Worm (Caenorhabditis elegans) whole organism, late embryonic: ENCODE data around the gene R10E9.4.
A peak's percentile ranks its signal among the peaks of the same experiment; 100 is the strongest.

Source experiments
- C38D4.7 ChIP-seq: fragments of 200-800 bp; sonication (Bioruptor generic); optimal IDR thresholded peaks from 2 replicates; lab custom pipeline; 2018; ENCODE audit warnings: mild to moderate bottlenecking, missing genetic modification characterization, moderate library complexity, missing compliant biosample characterization
- F13H6.1 ChIP-seq: sonication (generic microtip); optimal IDR thresholded peaks from 2 replicates; lab custom pipeline; 2016; ENCODE audit warnings: missing genetic modification characterization, missing compliant biosample characterization
- K02D7.2 ChIP-seq: sonication (generic microtip); optimal IDR thresholded peaks from 2 replicates; lab custom pipeline; 2017; ENCODE audit warnings: mild to moderate bottlenecking, missing genetic modification characterization, missing compliant biosample characterization
- K09A11.1 ChIP-seq: sonication (generic microtip); optimal IDR thresholded peaks from 2 replicates; lab custom pipeline; 2017; ENCODE audit warnings: antibody characterized with exemption, mild to moderate bottlenecking, missing genetic modification characterization, missing compliant biosample characterization; ENCODE audit not compliant: insufficient read depth
- ahr-1 ChIP-seq: sonication (generic microtip); optimal IDR thresholded peaks from 2 replicates; lab custom pipeline; 2016; ENCODE audit warnings: missing genetic modification characterization, missing compliant biosample characterization
- ceh-19 ChIP-seq: fragments of 200-800 bp; sonication (Bioruptor generic); optimal IDR thresholded peaks from 2 replicates; lab custom pipeline; 2018; ENCODE audit warnings: mild to moderate bottlenecking, missing genetic modification characterization, missing compliant biosample characterization
- ceh-22 ChIP-seq: sonication (generic microtip); optimal IDR thresholded peaks from 2 replicates; lab custom pipeline; 2017; ENCODE audit warnings: missing biosample characterization, missing genetic modification characterization
- ceh-24 ChIP-seq: sonication (generic microtip); optimal IDR thresholded peaks from 2 replicates; lab custom pipeline; 2016; ENCODE audit warnings: mild to moderate bottlenecking, missing genetic modification characterization, missing compliant biosample characterization
- ceh-30 ChIP-seq: fragments of 150-350 bp; optimal IDR thresholded peaks from 2 replicates; lab custom pipeline; 2014; ENCODE audit warnings: missing biosample characterization, missing genetic modification characterization
- ceh-31 ChIP-seq: sonication (generic microtip); optimal IDR thresholded peaks from 2 replicates; lab custom pipeline; 2016; ENCODE audit warnings: missing genetic modification characterization, missing compliant biosample characterization
- ceh-48 ChIP-seq: sonication (generic microtip); optimal IDR thresholded peaks from 2 replicates; lab custom pipeline; 2016; ENCODE audit warnings: missing genetic modification characterization, inconsistent platforms, missing compliant biosample characterization
- dmd-4 ChIP-seq: sonication (generic microtip); optimal IDR thresholded peaks from 2 replicates; lab custom pipeline; 2016; ENCODE audit warnings: borderline replicate concordance, missing genetic modification characterization, missing compliant biosample characterization
- elt-2 ChIP-seq: sonication (generic microtip); optimal IDR thresholded peaks from 2 replicates; lab custom pipeline; 2016; ENCODE audit warnings: missing genetic modification reagents, missing genetic modification characterization, missing compliant biosample characterization
- elt-4 ChIP-seq: sonication (generic microtip); optimal IDR thresholded peaks from 2 replicates; lab custom pipeline; 2016; ENCODE audit warnings: missing genetic modification characterization, missing compliant biosample characterization
- ets-4 ChIP-seq: sonication (generic microtip); optimal IDR thresholded peaks from 2 replicates; lab custom pipeline; 2016; ENCODE audit warnings: missing genetic modification characterization, missing compliant biosample characterization
- eyg-1 ChIP-seq: sonication (generic microtip); optimal IDR thresholded peaks from 2 replicates; lab custom pipeline; 2016; ENCODE audit warnings: missing genotype, missing genetic modification characterization, missing compliant biosample characterization
- fax-1 ChIP-seq: sonication (generic microtip); optimal IDR thresholded peaks from 2 replicates; lab custom pipeline; 2016; ENCODE audit warnings: missing genotype, missing genetic modification characterization, missing compliant biosample characterization
- fkh-10 ChIP-seq: fragments of 150-350 bp; optimal IDR thresholded peaks from 2 replicates; lab custom pipeline; 2014; ENCODE audit warnings: missing biosample characterization, missing genetic modification reagents, missing genetic modification characterization
- fkh-6 ChIP-seq: sonication (generic microtip); optimal IDR thresholded peaks from 2 replicates; lab custom pipeline; 2016; ENCODE audit warnings: missing genetic modification characterization, missing compliant biosample characterization
- gmeb-2 ChIP-seq: sonication (generic microtip); optimal IDR thresholded peaks from 2 replicates; lab custom pipeline; 2016; ENCODE audit warnings: missing genetic modification characterization, inconsistent platforms, missing compliant biosample characterization
- hlh-30 ChIP-seq: sonication (generic microtip); optimal IDR thresholded peaks from 2 replicates; lab custom pipeline; 2017; ENCODE audit warnings: antibody characterized with exemption, missing genetic modification characterization, missing compliant biosample characterization; ENCODE audit not compliant: insufficient read depth
- hlh-6 ChIP-seq: sonication (generic microtip); optimal IDR thresholded peaks from 2 replicates; lab custom pipeline; 2016; ENCODE audit warnings: missing genotype, missing genetic modification characterization, missing compliant biosample characterization
- lim-6 ChIP-seq: sonication (generic microtip); optimal IDR thresholded peaks from 2 replicates; lab custom pipeline; 2016; ENCODE audit warnings: missing genetic modification characterization, missing compliant biosample characterization
- mec-3 ChIP-seq: sonication (generic microtip); optimal IDR thresholded peaks from 2 replicates; lab custom pipeline; 2016; ENCODE audit warnings: borderline replicate concordance, missing genetic modification characterization, missing compliant biosample characterization
- nfya-1 ChIP-seq: sonication (generic microtip); optimal IDR thresholded peaks from 2 replicates; lab custom pipeline; 2017; ENCODE audit warnings: missing genetic modification characterization, mild to moderate bottlenecking, missing compliant biosample characterization, antibody characterized with exemption, moderate library complexity
- npax-4 ChIP-seq: sonication (generic microtip); optimal IDR thresholded peaks from 2 replicates; lab custom pipeline; 2016; ENCODE audit warnings: missing genetic modification characterization, missing compliant biosample characterization
- odd-2 ChIP-seq: sonication (generic microtip); optimal IDR thresholded peaks from 2 replicates; lab custom pipeline; 2017; ENCODE audit warnings: antibody characterized with exemption, mild to moderate bottlenecking, missing genetic modification characterization, missing compliant biosample characterization
- pax-1 ChIP-seq: fragments of 150-350 bp; optimal IDR thresholded peaks from 2 replicates; lab custom pipeline; 2014; ENCODE audit warnings: missing biosample characterization, missing genetic modification characterization
- pha-4 ChIP-seq: fragments of 150-350 bp; optimal IDR thresholded peaks from 2 replicates; lab custom pipeline; 2018; ENCODE audit warnings: missing biosample characterization, missing genetic modification reagents, missing genetic modification characterization
- pros-1 ChIP-seq: fragments of 150-350 bp; optimal IDR thresholded peaks from 2 replicates; lab custom pipeline; 2014; ENCODE audit warnings: missing biosample characterization, missing genetic modification reagents, missing genetic modification characterization
- rnt-1 ChIP-seq: sonication (generic microtip); optimal IDR thresholded peaks from 2 replicates; lab custom pipeline; 2016; ENCODE audit warnings: missing genetic modification characterization, missing compliant biosample characterization
- sox-2 ChIP-seq: fragments of 200-800 bp; sonication (Bioruptor generic); IDR thresholded peaks from 2 replicates; pipeline ENCODE4 v1.3.6; 2022; ENCODE audit warnings: missing genetic modification reagents, missing genetic modification characterization, missing compliant biosample characterization
- sox-4 ChIP-seq: sonication (generic microtip); optimal IDR thresholded peaks from 2 replicates; lab custom pipeline; 2017; ENCODE audit warnings: mild to moderate bottlenecking, missing genetic modification characterization, inconsistent platforms, missing compliant biosample characterization
- tbx-2 ChIP-seq: sonication (generic microtip); optimal IDR thresholded peaks from 2 replicates; lab custom pipeline; 2016; ENCODE audit warnings: missing genetic modification characterization, missing compliant biosample characterization
- tbx-7 ChIP-seq: sonication (generic microtip); optimal IDR thresholded peaks from 2 replicates; lab custom pipeline; 2016; ENCODE audit warnings: missing genotype, missing genetic modification characterization, missing compliant biosample characterization
- ttx-3 ChIP-seq: sonication (generic microtip); optimal IDR thresholded peaks from 2 replicates; lab custom pipeline; 2016; ENCODE audit warnings: missing genetic modification reagents, missing genetic modification characterization, missing compliant biosample characterization
- unc-3 ChIP-seq, 2 experiments: fragments of 200-800 bp in 1 of 2; sonication (Bioruptor generic) in 1 of 2; sonication (generic microtip) in 1 of 2; conservative IDR thresholded peaks in 1 of 2; optimal IDR thresholded peaks in 1 of 2; 2 replicates each; pipeline versions ENCODE4 v1.3.6 to Lab custom; 2016 to 2022; ENCODE audit warnings: missing compliant biosample characterization in 2 of 2, missing genetic modification characterization in 2 of 2, missing genetic modification reagents in 1 of 2
- unc-55 ChIP-seq: sonication (generic microtip); optimal IDR thresholded peaks from 2 replicates; lab custom pipeline; 2017; ENCODE audit warnings: missing biosample characterization, missing genetic modification reagents, missing genetic modification characterization
- ztf-16 ChIP-seq: sonication (generic microtip); optimal IDR thresholded peaks from 2 replicates; lab custom pipeline; 2017; ENCODE audit warnings: missing genetic modification characterization, missing compliant biosample characterization

The R10E9.4 gene

DNA sequence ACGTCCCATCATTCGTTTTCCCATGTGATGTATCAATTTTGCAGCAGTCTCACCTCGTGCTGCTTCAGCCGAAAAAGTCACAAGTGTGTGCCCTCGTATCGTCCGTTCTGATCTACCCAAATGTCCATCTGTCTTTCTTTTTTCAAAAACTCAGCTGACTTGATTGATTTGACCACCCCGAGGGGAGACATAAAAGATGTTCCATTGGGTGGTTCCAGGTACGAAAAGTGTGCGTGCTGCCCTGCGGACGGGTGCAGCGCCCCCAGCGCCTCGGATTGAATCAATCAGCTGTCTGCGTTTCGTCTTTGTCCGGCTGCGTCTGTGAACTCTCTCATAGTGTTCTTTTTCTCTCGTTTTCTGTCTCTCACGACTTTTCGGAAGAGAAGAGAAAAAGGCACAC lies 19.4 kb downstream of the R10E9.4 start (continued):
- TF ChIP-seq ceh-31 (tag; lab: Kevin White, UChicago) (peak; percentile 40), sox-4 (tag; lab: Kevin White, UChicago) (no peak)

ce11 chrIII:3952058-3952457 lies 20.5 kb downstream of the R10E9.4 start:
- peak; percentile 3 for TF ChIP-seq elt-2 (tag; lab: Kevin White, UChicago)
- TF ChIP-seq npax-4 (tag; lab: Kevin White, UChicago) = no peak

DNA sequence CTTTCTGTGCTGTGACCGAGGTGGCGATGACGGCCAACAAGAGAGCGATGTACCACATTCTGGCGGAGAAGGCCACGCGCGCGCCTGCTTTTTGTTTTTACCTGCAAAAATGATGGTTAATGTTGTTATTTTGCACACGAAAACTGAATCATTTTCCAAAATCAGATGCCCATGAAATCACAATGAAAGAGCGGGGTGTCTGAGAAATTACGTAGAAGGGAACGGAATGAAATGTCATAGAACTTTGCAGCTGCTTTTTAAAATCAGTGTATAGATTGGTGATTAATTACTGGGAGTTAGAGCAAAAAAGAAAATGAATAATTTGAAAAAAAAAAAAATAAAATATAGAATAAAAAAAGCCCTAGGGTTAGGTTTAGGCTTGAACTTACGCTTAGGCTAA lies 36.8 kb downstream of the R10E9.4 start, which contains the start of gene npl-10:
npl-10 (minus strand) TSS at position 101 of the 400 bp plus-strand sequence.
- no peak for TF ChIP-seq ztf-16
- TF ChIP-seq sox-2 (GFP tag; lab: Robert Waterston, UW) = no peak
- TF ChIP-seq elt-4 = no peak
- no peak for TF ChIP-seq ceh-24
- TF ChIP-seq K09A11.1 (tag; lab: Kevin White, UChicago) = no peak
- no peak for TF ChIP-seq gmeb-2
- no peak for TF ChIP-seq ceh-19
- TF ChIP-seq elt-2 (tag; lab: Kevin White, UChicago) = no peak
- TF ChIP-seq pha-4 (tag; lab: Kevin White, UChicago) = no peak
- TF ChIP-seq tbx-2 (tag; lab: Kevin White, UChicago) = no peak
- no peak for TF ChIP-seq dmd-4 (tag; lab: Kevin White, UChicago)
- TF ChIP-seq fkh-6 (tag; lab: Kevin White, UChicago) = no peak
- no peak for TF ChIP-seq eyg-1 (tag; lab: Kevin White, UChicago)
- TF ChIP-seq ahr-1 (tag; lab: Kevin White, UChicago) = no peak
- TF ChIP-seq ets-4 (tag; lab: Kevin White, UChicago) = no peak
- no peak for TF ChIP-seq rnt-1 (tag; lab: Kevin White, UChicago)
- TF ChIP-seq C38D4.7 = no peak
- no peak for TF ChIP-seq K02D7.2

ce11 chrIII:3931423-3931822 lies 41.2 kb downstream of the R10E9.4 start, which contains the start of gene F37A8.2:
TSS of gene F37A8.2 (minus strand) at chrIII:3931523.
- TF ChIP-seq rnt-1 (tag; lab: Kevin White, UChicago) (no peak), tbx-2 (tag; lab: Kevin White, UChicago) (no peak), eyg-1 (tag; lab: Kevin White, UChicago) (no peak), ceh-24 (no peak), ceh-48 (tag; lab: Kevin White, UChicago) (no peak), unc-3 (GFP tag; conservative IDR thresholded peaks at IDR 0.05; lab: Robert Waterston, UW) (no peak), unc-3 (tag; optimal IDR thresholded peaks at IDR 0.05; lab: Kevin White, UChicago) (no peak), tbx-7 (tag; lab: Kevin White, UChicago) (no peak), odd-2 (tag; lab: Kevin White, UChicago) (no peak), dmd-4 (tag; lab: Kevin White, UChicago) (no peak), lim-6 (tag; lab: Kevin White, UChicago) (no peak), mec-3 (tag; lab: Kevin White, UChicago) (no peak), hlh-6 (tag; lab: Kevin White, UChicago) (no peak), pha-4 (tag; lab: Kevin White, UChicago) (no peak), ztf-16 (no peak), nfya-1 (tag; lab: Kevin White, UChicago) (no peak), gmeb-2 (no peak)
- TF ChIP-seq, all 69 proteins: peak for 0

DNA sequence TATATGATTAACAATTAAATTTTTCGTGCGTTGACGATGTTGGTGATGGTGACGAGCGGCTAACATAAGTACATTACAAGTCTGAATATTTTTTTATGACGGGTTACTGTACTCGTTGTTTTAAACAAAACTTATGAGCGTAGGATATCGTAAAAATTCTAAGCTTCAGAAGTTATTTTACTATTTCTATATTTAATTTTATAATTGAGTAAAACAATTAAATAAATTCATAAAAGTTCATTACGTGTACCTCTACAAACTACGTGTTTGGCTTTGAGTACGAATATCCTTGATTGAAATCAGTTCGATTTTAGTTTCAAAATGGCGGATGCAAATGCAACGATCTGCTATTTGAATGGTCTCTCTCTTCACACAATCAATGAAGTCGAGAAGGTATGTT lies 44.5 kb downstream of the R10E9.4 start, which contains the start of gene F37A8.1:
F37A8.1 (plus strand) TSS at position 301 of the 400 bp plus-strand sequence.
- TF ChIP-seq F13H6.1 (no peak), fax-1 (tag; lab: Kevin White, UChicago) (no peak), elt-4 (no peak), C38D4.7 (no peak), pros-1 (tag; lab: Kevin White, UChicago) (no peak), ceh-22 (tag; lab: Kevin White, UChicago) (no peak), fkh-10 (no peak), npax-4 (tag; lab: Kevin White, UChicago) (no peak), hlh-30 (tag; lab: Kevin White, UChicago) (no peak), ahr-1 (tag; lab: Kevin White, UChicago) (no peak), mec-3 (tag; lab: Kevin White, UChicago) (no peak), unc-55 (GFP tag; lab: Kevin White, UChicago) (no peak), ttx-3 (tag; lab: Kevin White, UChicago) (no peak), K02D7.2 (no peak), pax-1 (tag; lab: Kevin White, UChicago) (no peak), ceh-30 (no peak)
- TF ChIP-seq, all 69 proteins: peak for 0
